Worm (Caenorhabditis elegans): ENCODE measurements around the gene try-11.

try-11 gene

DNA sequence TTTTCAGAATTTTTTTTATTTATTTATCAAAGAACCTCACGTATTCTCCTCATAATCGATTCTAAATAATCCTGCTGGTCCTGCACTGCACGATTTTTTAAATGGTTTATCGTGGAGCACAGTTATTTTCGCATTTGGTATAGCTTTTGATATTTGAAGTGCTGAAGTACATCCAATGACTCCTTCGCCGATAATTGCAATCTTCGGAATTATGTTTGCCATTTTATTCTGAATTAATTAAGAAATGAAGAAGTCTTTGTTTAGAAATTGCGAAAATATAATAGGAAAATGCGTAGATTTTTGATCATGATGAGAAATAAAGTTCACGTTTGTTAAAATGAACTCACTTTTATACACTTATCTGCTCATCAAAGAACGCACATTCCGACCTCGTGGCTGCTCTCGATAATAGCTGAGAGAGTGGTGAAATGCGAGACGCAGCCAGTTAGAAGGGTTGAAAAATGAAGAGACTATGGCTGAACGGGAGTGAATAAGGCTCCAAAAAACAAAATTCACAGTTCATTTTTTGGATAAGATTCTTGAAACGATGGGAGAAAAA, 16.6 kb upstream of the try-11 start (continued):
- TF ChIP-seq hlh-17 (GFP tag; optimal IDR thresholded peaks at IDR 0.05; ENCODE audit: borderline replicate concordance) (no peak), dpl-1 (GFP tag; optimal IDR thresholded peaks at IDR 0.05) (peak in 2 of 3 experiments; percentile 37 to 45), rnt-1 (tag; optimal IDR thresholded peaks at IDR 0.05) (peak; percentile 56), ceh-90 (tag; optimal IDR thresholded peaks at IDR 0.05) (no peak), snu-23 (GFP tag; optimal IDR thresholded peaks at IDR 0.05) (peak; percentile 79), hpl-2 (GFP tag; optimal IDR thresholded peaks at IDR 0.05) (no peak), nhr-19 (GFP tag; conservative IDR thresholded peaks at IDR 0.05) (peak; percentile 98), Y116A8C.19 (tag; optimal IDR thresholded peaks at IDR 0.05; ENCODE audit: borderline replicate concordance) (no peak), unc-130 (tag; optimal IDR thresholded peaks at IDR 0.05) (peak; percentile 34), fkh-8 (tag; optimal IDR thresholded peaks at IDR 0.05) (peak; percentile 73), swsn-7 (tag; optimal IDR thresholded peaks at IDR 0.05) (peak; percentile 63), egl-27 (tag; optimal IDR thresholded peaks at IDR 0.05) (no peak), jun-1 (tag; optimal IDR thresholded peaks at IDR 0.05) (no peak), pax-3 (tag; optimal IDR thresholded peaks at IDR 0.05) (peak; percentile 29), zag-1 (tag; optimal IDR thresholded peaks at IDR 0.05) (no peak), C34B4.2 (tag; optimal IDR thresholded peaks at IDR 0.05) (no peak), pag-3 (tag; optimal IDR thresholded peaks at IDR 0.05; ENCODE audit: borderline replicate concordance, insufficient read depth) (no peak), elt-2 (tag; optimal IDR thresholded peaks at IDR 0.05) (peak; percentile 58), ztf-11 (tag; optimal IDR thresholded peaks at IDR 0.05) (no peak), tlp-1 (tag; optimal IDR thresholded peaks at IDR 0.05) (no peak), ztf-4 (tag; optimal IDR thresholded peaks at IDR 0.05) (no peak), skn-1 (tag; optimal IDR thresholded peaks at IDR 0.05) (peak; percentile 39), ceh-82 (tag; optimal IDR thresholded peaks at IDR 0.05) (peak; percentile 25 to 32 (median 28)), aly-2 (tag; optimal IDR thresholded peaks at IDR 0.05) (no peak), xbp-1 (tag; optimal IDR thresholded peaks at IDR 0.05) (peak; percentile 32), unc-62 (GFP tag; optimal IDR thresholded peaks at IDR 0.05) (no peak), nhr-84 (tag; optimal IDR thresholded peaks at IDR 0.05) (no peak), lin-35 (GFP tag; optimal IDR thresholded peaks at IDR 0.05) (peak; percentile 49 to 72), sup-37 (GFP tag; optimal IDR thresholded peaks at IDR 0.05) (peak; percentile 31), efl-3 (GFP tag; optimal IDR thresholded peaks at IDR 0.05) (no peak), fkh-10 (GFP tag; optimal IDR thresholded peaks at IDR 0.05) (peak; percentile 33), blmp-1 (tag; optimal IDR thresholded peaks at IDR 0.05) (peak; percentile 5), irx-1 (tag; optimal IDR thresholded peaks at IDR 0.05) (no peak)

DNA sequence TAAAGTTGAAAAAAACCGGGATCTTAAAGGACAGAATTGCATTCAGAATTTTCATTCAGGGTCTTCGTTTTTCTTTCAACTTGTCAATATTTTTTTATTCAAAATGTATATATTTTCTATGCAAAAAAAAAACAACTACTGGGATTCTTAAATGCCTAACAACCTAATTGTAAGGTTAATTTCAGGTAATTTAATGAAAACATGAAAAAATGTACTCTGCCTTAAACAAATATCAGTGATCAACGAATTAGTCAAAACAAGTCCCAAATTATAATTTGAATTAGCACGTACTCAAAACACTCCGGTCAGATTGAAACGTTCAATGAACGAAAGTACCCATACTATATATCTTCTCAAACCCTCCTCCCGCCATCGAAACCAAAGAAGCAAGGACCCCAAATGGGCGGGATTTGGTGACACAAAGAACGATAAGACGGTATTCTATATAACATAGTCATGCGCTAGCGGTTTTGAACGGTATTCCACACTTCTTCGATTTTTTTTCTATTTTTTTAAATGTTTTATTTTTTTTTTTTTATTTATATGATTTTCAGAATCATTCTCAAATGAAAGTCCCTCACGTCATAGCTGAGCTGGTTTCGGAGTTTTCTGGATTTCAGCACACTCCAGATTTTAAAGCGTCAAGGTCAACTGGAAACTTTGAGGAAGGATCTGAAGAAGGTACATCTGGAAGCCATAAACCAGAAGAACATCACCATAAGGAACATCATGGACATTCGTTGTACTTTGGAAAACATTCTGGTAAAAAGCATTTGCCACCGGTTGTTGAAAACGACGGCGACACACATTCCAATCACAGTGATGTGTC, 15.9 kb upstream of the try-11 start, which contains the start of the genes ddo-2 and F25E5.8:
Gene ddo-2 (minus strand): TSS at position 330 of the 829 bp plus-strand sequence.
Gene F25E5.8 (plus strand): TSS at position 555 of the 829 bp plus-strand sequence.
- TF ChIP-seq lin-35 (GFP tag; optimal IDR thresholded peaks at IDR 0.05) (peak in 1 of 2 experiments; percentile 31), nhr-19 (GFP tag; conservative IDR thresholded peaks at IDR 0.05) (peak; percentile 72), ceh-8 (GFP tag; optimal IDR thresholded peaks at IDR 0.05) (no peak), mdl-1 (tag; optimal IDR thresholded peaks at IDR 0.05) (peak in 1 of 2 experiments; percentile 38), elt-3 (tag; optimal IDR thresholded peaks at IDR 0.05) (peak in 1 of 6 experiments; percentile 68), ceh-88 (GFP tag; IDR thresholded peaks at IDR 0.05) (no peak), nhr-20 (tag; optimal IDR thresholded peaks at IDR 0.05) (peak; percentile 19), isw-1 (GFP tag; IDR thresholded peaks at IDR 0.05) (no peak), lin-14 (GFP tag; optimal IDR thresholded peaks at IDR 0.05) (peak; percentile 18), unc-130 (tag; optimal IDR thresholded peaks at IDR 0.05) (peak; percentile 81), blmp-1 (tag; optimal IDR thresholded peaks at IDR 0.05) (peak; percentile 83), nhr-85 (tag) (peak; percentile 87), egl-13 (tag; optimal IDR thresholded peaks at IDR 0.05) (no peak), tbx-2 (tag; optimal IDR thresholded peaks at IDR 0.05) (peak; percentile 20), aly-2 (tag; optimal IDR thresholded peaks at IDR 0.05) (no peak), ceh-82 (tag; optimal IDR thresholded peaks at IDR 0.05) (no peak), grh-1 (GFP tag; IDR thresholded peaks at IDR 0.05) (0 out of 2 replicates have a peak, but pooled peaks have one; percentile 7), unc-86 (tag; optimal IDR thresholded peaks at IDR 0.05) (no peak), nhr-90 (tag; optimal IDR thresholded peaks at IDR 0.05; ENCODE audit: poor library complexity) (peak; percentile 48), skn-1 (tag; optimal IDR thresholded peaks at IDR 0.05) (peak; percentile 24), snu-23 (GFP tag; optimal IDR thresholded peaks at IDR 0.05) (peak; percentile 32)

Measured in whole organism, L1 larva.